Fruit fly (Drosophila melanogaster) whole organism, embryonic: ENCODE data around the gene brv3.
A peak's percentile ranks its signal among the peaks of the same experiment; 100 is the strongest.

Experiments
- Awh ChIP-seq: fragments of 200-800 bp; sonication (Bioruptor generic); IDR thresholded peaks from 2 replicates; pipeline ENCODE4, ENCODE4 v1.3.6; 2022; ENCODE audit warnings: missing biosample characterization, missing genetic modification characterization
- Blimp-1 ChIP-seq: fragments of 200-800 bp; sonication (Bioruptor generic); optimal IDR thresholded peaks from 3 replicates; lab custom pipeline; 2018; ENCODE audit warnings: missing biosample characterization, missing genetic modification characterization, mild to moderate bottlenecking, moderate library complexity, missing genetic modification reagents
- BtbVII ChIP-seq: fragments of 200-800 bp; sonication (Bioruptor generic); optimal IDR thresholded peaks from 3 replicates; lab custom pipeline; 2017; ENCODE audit warnings: missing biosample characterization, mild to moderate bottlenecking, missing genetic modification characterization
- CG1024 ChIP-seq: fragments of 200-800 bp; sonication (Bioruptor generic); IDR thresholded peaks from 2 replicates; pipeline ENCODE4 v1.3.6; 2022; ENCODE audit warnings: missing biosample characterization, missing genetic modification characterization
- CG10321 ChIP-seq: fragments of 200-800 bp; sonication (Bioruptor generic); IDR thresholded peaks from 2 replicates; pipeline ENCODE4 v1.3.6; 2022; ENCODE audit warnings: missing biosample characterization, missing genetic modification characterization
- CG11247 ChIP-seq: fragments of 200-800 bp; sonication (Bioruptor generic); IDR thresholded peaks from 2 replicates; pipeline ENCODE4 v1.3.6; 2022; ENCODE audit warnings: missing biosample characterization, missing genetic modification characterization
- CG11695 ChIP-seq: fragments of 200-800 bp; sonication (Bioruptor generic); IDR thresholded peaks from 3 replicates; pipeline ENCODE4 v1.3.6; 2022; ENCODE audit warnings: missing biosample characterization, missing genetic modification characterization
- CG12219 ChIP-seq: fragments of 200-800 bp; sonication (Bioruptor generic); optimal IDR thresholded peaks from 3 replicates; lab custom pipeline; 2018; ENCODE audit warnings: missing biosample characterization, mild to moderate bottlenecking, missing genetic modification characterization
- CG12942 ChIP-seq: fragments of 200-800 bp; sonication (Bioruptor generic); optimal IDR thresholded peaks from 3 replicates; lab custom pipeline; 2016; ENCODE audit warnings: missing biosample characterization, missing genetic modification characterization
- CG13775 ChIP-seq: fragments of 200-800 bp; sonication (Bioruptor generic); optimal IDR thresholded peaks from 3 replicates; lab custom pipeline; 2017; ENCODE audit warnings: missing biosample characterization, mild to moderate bottlenecking, missing genetic modification characterization
- CG13894 ChIP-seq: fragments of 200-800 bp; sonication (Bioruptor generic); optimal IDR thresholded peaks from 3 replicates; lab custom pipeline; 2018; ENCODE audit warnings: missing biosample characterization, mild to moderate bottlenecking, missing genetic modification characterization, moderate library complexity
- CG14667 ChIP-seq: fragments of 200-800 bp; sonication (Bioruptor generic); IDR thresholded peaks from 2 replicates; pipeline ENCODE4 v1.3.6; 2022; ENCODE audit warnings: missing biosample characterization, missing genetic modification characterization
- CG16813 ChIP-seq: fragments of 200-800 bp; sonication (Bioruptor generic); IDR thresholded peaks from 3 replicates; pipeline ENCODE4 v1.3.6; 2022; ENCODE audit warnings: missing biosample characterization, missing genetic modification characterization; ENCODE audit not compliant: partially characterized antibody
- CG17829 ChIP-seq: fragments of 200-800 bp; optimal IDR thresholded peaks from 2 replicates; lab custom pipeline; 2019; ENCODE audit warnings: missing biosample characterization, mild to moderate bottlenecking, missing genetic modification characterization, moderate library complexity
- CG3065 ChIP-seq: fragments of 200-800 bp; sonication (Bioruptor generic); optimal IDR thresholded peaks from 2 replicates; lab custom pipeline; 2016; ENCODE audit warnings: missing biosample characterization, missing genetic modification characterization
- CG31388 ChIP-seq: fragments of 200-800 bp; sonication (Bioruptor generic); optimal IDR thresholded peaks from 2 replicates; lab custom pipeline; 2016; ENCODE audit warnings: missing biosample characterization, missing genetic modification characterization
- CG3726 ChIP-seq: fragments of 200-800 bp; sonication (Bioruptor generic); IDR thresholded peaks from 3 replicates; pipeline ENCODE4, ENCODE4 v1.3.6; 2022; ENCODE audit warnings: missing biosample characterization, missing genetic modification characterization
- CG3838 ChIP-seq: fragments of 200-800 bp; sonication (Bioruptor generic); optimal IDR thresholded peaks from 3 replicates; lab custom pipeline; 2016; ENCODE audit warnings: missing biosample characterization, missing genetic modification characterization
- CG4282 ChIP-seq: fragments of 200-800 bp; sonication (Bioruptor generic); optimal IDR thresholded peaks from 2 replicates; lab custom pipeline; 2016; ENCODE audit warnings: missing biosample characterization, missing genetic modification characterization
- CG5953 ChIP-seq: fragments of 200-800 bp; sonication (Bioruptor generic); IDR thresholded peaks from 2 replicates; pipeline ENCODE4 v1.3.6; 2022; ENCODE audit warnings: missing biosample characterization, missing genetic modification characterization
- CG6175 ChIP-seq: fragments of 200-800 bp; sonication (Bioruptor generic); IDR thresholded peaks from 3 replicates; pipeline ENCODE4 v1.3.6; 2022; ENCODE audit warnings: missing biosample characterization, missing genetic modification characterization
- CG7745 ChIP-seq: fragments of 200-800 bp; sonication (Bioruptor generic); optimal IDR thresholded peaks from 2 replicates; lab custom pipeline; 2018; ENCODE audit warnings: missing biosample characterization, mild to moderate bottlenecking, missing genetic modification characterization, moderate library complexity
- CG8281 ChIP-seq: fragments of 200-800 bp; sonication (Bioruptor generic); optimal IDR thresholded peaks from 2 replicates; lab custom pipeline; 2018; ENCODE audit warnings: missing biosample characterization, mild to moderate bottlenecking, missing genetic modification characterization, moderate library complexity
- CG8388 ChIP-seq: fragments of 200-800 bp; sonication (Bioruptor generic); optimal IDR thresholded peaks from 2 replicates; lab custom pipeline; 2019; ENCODE audit warnings: missing biosample characterization, mild to moderate bottlenecking, missing genetic modification characterization, moderate library complexity
- CG9932 ChIP-seq: fragments of 200-800 bp; sonication (Bioruptor generic); IDR thresholded peaks from 2 replicates; pipeline ENCODE4 v1.3.6; 2022; ENCODE audit warnings: missing biosample characterization, missing genetic modification characterization
- CrebB ChIP-seq: fragments of 200-800 bp; sonication (Bioruptor generic); optimal IDR thresholded peaks from 3 replicates; lab custom pipeline; 2018; ENCODE audit warnings: missing biosample characterization, mild to moderate bottlenecking, missing genetic modification characterization
- HLH3B ChIP-seq: fragments of 200-800 bp; sonication (Bioruptor generic); IDR thresholded peaks from 2 replicates; pipeline ENCODE4 v1.3.6; 2022; ENCODE audit warnings: missing biosample characterization, missing genetic modification characterization
- Hmx ChIP-seq: fragments of 200-800 bp; sonication (Bioruptor generic); optimal IDR thresholded peaks from 2 replicates; lab custom pipeline; 2016; ENCODE audit warnings: missing biosample characterization, missing genetic modification characterization
- Kr ChIP-seq: fragments of 200-800 bp; sonication (Bioruptor generic); optimal IDR thresholded peaks from 2 replicates; lab custom pipeline; 2017; ENCODE audit warnings: missing biosample characterization, mild to moderate bottlenecking, missing genetic modification characterization
- MESR4 ChIP-seq: fragments of 200-800 bp; sonication (Bioruptor generic); optimal IDR thresholded peaks from 2 replicates; lab custom pipeline; 2018; ENCODE audit warnings: missing biosample characterization, mild to moderate bottlenecking, missing genetic modification characterization, moderate library complexity
- NC2β ChIP-seq: fragments of 200-800 bp; sonication (Bioruptor generic); optimal IDR thresholded peaks from 2 replicates; lab custom pipeline; 2016; ENCODE audit warnings: missing biosample characterization, missing genetic modification characterization
- Optix ChIP-seq: fragments of 200-800 bp; sonication (Bioruptor generic); IDR thresholded peaks from 3 replicates; pipeline ENCODE4 v1.3.6; 2022; ENCODE audit warnings: missing biosample characterization, missing genetic modification characterization
- Sox100B ChIP-seq: fragments of 200-800 bp; sonication (Bioruptor generic); optimal IDR thresholded peaks from 3 replicates; lab custom pipeline; 2018; ENCODE audit warnings: missing biosample characterization, mild to moderate bottlenecking, missing genetic modification characterization
- Spps ChIP-seq: fragments of 200-800 bp; sonication (Bioruptor generic); optimal IDR thresholded peaks from 2 replicates; lab custom pipeline; 2018; ENCODE audit warnings: missing biosample characterization, mild to moderate bottlenecking, missing genetic modification characterization
- Tbp ChIP-seq: fragments of >200 bp; optimal IDR thresholded peaks from 2 replicates; lab custom pipeline; 2018; ENCODE audit warnings: missing biosample characterization, missing genetic modification characterization
- amos ChIP-seq: fragments of 200-800 bp; sonication (Bioruptor generic); IDR thresholded peaks from 2 replicates; pipeline ENCODE4 v1.3.6; 2022; ENCODE audit warnings: missing biosample characterization, missing genetic modification characterization; ENCODE audit not compliant: partially characterized antibody
- bowl ChIP-seq: fragments of 200-800 bp; sonication (Bioruptor generic); IDR thresholded peaks from 2 replicates; pipeline ENCODE4 v1.3.6; 2022; ENCODE audit warnings: missing biosample characterization, missing genetic modification characterization
- br ChIP-seq: fragments of >200 bp; optimal IDR thresholded peaks from 2 replicates; lab custom pipeline; 2017
- dpn ChIP-seq, 2 experiments: fragments of 200-800 bp; sonication (Bioruptor generic); optimal IDR thresholded peaks; 3 replicates each; lab custom pipeline; 2016; ENCODE audit warnings: missing biosample characterization in 2 of 2, missing genetic modification characterization in 2 of 2
- fd64A ChIP-seq: fragments of 200-800 bp; sonication (Bioruptor generic); optimal IDR thresholded peaks from 3 replicates; lab custom pipeline; 2018; ENCODE audit warnings: missing biosample characterization, mild to moderate bottlenecking, missing genetic modification characterization
- jing ChIP-seq: fragments of 200-800 bp; sonication (Bioruptor generic); optimal IDR thresholded peaks from 2 replicates; lab custom pipeline; 2018; ENCODE audit warnings: missing biosample characterization, mild to moderate bottlenecking, missing genetic modification characterization
- nerfin-1 ChIP-seq: fragments of 200-800 bp; sonication (Bioruptor generic); optimal IDR thresholded peaks from 3 replicates; lab custom pipeline; 2019; ENCODE audit warnings: missing biosample characterization, mild to moderate bottlenecking, missing genetic modification characterization, moderate library complexity
- nom ChIP-seq: fragments of 200-800 bp; sonication (Bioruptor generic); optimal IDR thresholded peaks from 2 replicates; lab custom pipeline; 2017; ENCODE audit warnings: missing biosample characterization, missing genetic modification characterization, mild to moderate bottlenecking, moderate library complexity, missing genetic modification reagents
- phol ChIP-seq: fragments of 200-800 bp; sonication (Bioruptor generic); optimal IDR thresholded peaks from 3 replicates; lab custom pipeline; 2018; ENCODE audit warnings: missing biosample characterization, mild to moderate bottlenecking, missing genetic modification characterization, moderate library complexity
- ranshi ChIP-seq: fragments of 200-800 bp; sonication (Bioruptor generic); IDR thresholded peaks from 2 replicates; pipeline ENCODE4 v1.3.6; 2022; ENCODE audit warnings: missing biosample characterization, missing genetic modification characterization
- sens-2 ChIP-seq: fragments of 200-800 bp; sonication (Bioruptor generic); IDR thresholded peaks from 2 replicates; pipeline ENCODE4 v1.3.6; 2022; ENCODE audit warnings: missing biosample characterization, missing genetic modification characterization
- slbo ChIP-seq: fragments of 200-800 bp; sonication (Bioruptor generic); IDR thresholded peaks from 2 replicates; pipeline ENCODE4 v1.3.6; 2022; ENCODE audit warnings: missing biosample characterization, missing genetic modification characterization
- stc ChIP-seq: fragments of 200-800 bp; sonication (Bioruptor generic); IDR thresholded peaks from 2 replicates; pipeline ENCODE4 v1.3.6; 2022; ENCODE audit warnings: missing biosample characterization, missing genetic modification characterization
- stwl ChIP-seq: fragments of 200-800 bp; sonication (Bioruptor generic); optimal IDR thresholded peaks from 3 replicates; lab custom pipeline; 2018; ENCODE audit warnings: missing biosample characterization, mild to moderate bottlenecking, missing genetic modification characterization, moderate library complexity
- tap ChIP-seq: fragments of 200-800 bp; optimal IDR thresholded peaks from 3 replicates; lab custom pipeline; 2019; ENCODE audit warnings: missing biosample characterization, mild to moderate bottlenecking, missing genetic modification characterization, moderate library complexity

The brv3 gene

DNA sequence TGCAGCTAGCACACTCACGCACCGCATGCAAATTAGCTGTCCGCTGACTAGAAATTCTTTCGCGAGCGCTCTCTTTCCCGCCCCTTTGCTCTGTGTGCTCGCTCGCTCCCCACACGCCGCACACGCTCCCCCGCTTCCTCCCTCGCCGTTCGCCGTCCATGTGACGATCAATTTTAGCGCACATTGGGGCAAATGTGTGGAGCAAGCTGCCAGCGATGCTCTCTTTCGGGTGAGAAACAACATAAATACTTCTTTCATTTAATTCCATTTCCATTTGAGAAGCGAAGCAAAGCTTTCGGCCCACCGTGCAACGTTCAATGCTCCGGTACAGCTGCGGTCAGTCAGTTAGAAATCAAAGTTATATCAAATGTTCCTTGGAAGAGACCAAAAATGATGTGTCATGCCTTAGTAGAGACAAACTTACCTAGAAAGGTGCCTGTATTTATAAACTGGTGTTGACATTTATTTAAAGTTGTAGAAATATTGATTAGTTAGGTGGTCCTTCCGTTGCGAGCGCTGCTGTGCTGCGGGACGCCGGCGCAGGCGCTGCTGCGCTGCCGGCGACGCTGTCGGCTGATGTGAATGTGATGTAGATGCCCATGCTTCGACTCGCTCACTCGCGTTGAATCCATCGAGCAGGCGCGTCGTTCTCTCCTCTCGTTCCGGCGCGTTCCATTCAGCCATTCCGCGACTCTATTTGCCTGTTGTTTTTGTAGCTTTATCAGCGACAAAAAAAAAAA, 21.8 kb upstream of the brv3 start (continued):
- TF ChIP-seq Optix (GFP tag; lab: Robert Waterston, UW) = peak; percentile 96
- peak; percentile 94 for TF ChIP-seq CG13894 (tag; lab: Kevin White, UChicago)
- no peak for TF ChIP-seq stwl
- peak; percentile 90 for TF ChIP-seq nerfin-1 (tag; lab: Kevin White, UChicago)
- TF ChIP-seq CG11247 = peak; percentile 92
- peak; percentile 95 for TF ChIP-seq tap (tag; lab: Kevin White, UChicago)
- TF ChIP-seq CG3065 (GFP tag; lab: Kevin White, UChicago) = peak; percentile 73
- peak; percentile 88 for TF ChIP-seq fd64A (GFP tag; lab: Kevin White, UChicago)
- peak; percentile 97 for TF ChIP-seq CG11695 (GFP tag; lab: Robert Waterston, UW)
- peak; percentile 86 for TF ChIP-seq Spps (tag; lab: Kevin White, UChicago)
- peak; percentile 93 for TF ChIP-seq phol (tag; lab: Kevin White, UChicago)
- peak; percentile 86 for TF ChIP-seq Hmx (GFP tag; lab: Kevin White, UChicago)
- peak; percentile 29 for TF ChIP-seq Kr (GFP tag; lab: Kevin White, UChicago)
- TF ChIP-seq CG17829 (tag; lab: Kevin White, UChicago) = peak; percentile 95
- peak; percentile 92 for TF ChIP-seq Blimp-1 (GFP tag; lab: Kevin White, UChicago)
- TF ChIP-seq slbo (GFP tag; lab: Robert Waterston, UW) = peak; percentile 96
- peak; percentile 96 for TF ChIP-seq CG9932 (GFP tag; lab: Robert Waterston, UW)
- TF ChIP-seq BtbVII = peak; percentile 96
- peak; percentile 97 for TF ChIP-seq Awh
- TF ChIP-seq CG12219 = peak; percentile 98
- TF ChIP-seq CG3838 (GFP tag; lab: Kevin White, UChicago) = peak; percentile 85
- peak; percentile 75 for TF ChIP-seq MESR4 (GFP tag; lab: Kevin White, UChicago)
- peak; percentile 96 for TF ChIP-seq NC2β
- peak; percentile 94 for TF ChIP-seq HLH3B (GFP tag; lab: Robert Waterston, UW)
- TF ChIP-seq CG31388 (GFP tag; lab: Kevin White, UChicago) = peak; percentile 75
- peak; percentile 87 for TF ChIP-seq CG3726 (GFP tag; lab: Robert Waterston, UW)
- TF ChIP-seq CG4282 (GFP tag; lab: Kevin White, UChicago) = peak; percentile 93
- peak; percentile 87 for TF ChIP-seq CG6175 (GFP tag; lab: Robert Waterston, UW)
- peak; percentile 29; the same call in 1 of the 3 replicates for TF ChIP-seq CG16813 (GFP tag; lab: Robert Waterston, UW)
- peak; percentile 96 for TF ChIP-seq stc (GFP tag; lab: Robert Waterston, UW)
- TF ChIP-seq jing = peak; percentile 97
- TF ChIP-seq ranshi (GFP tag; lab: Robert Waterston, UW) = peak; percentile 91
- peak; percentile 94 for TF ChIP-seq CG12942 (GFP tag; lab: Kevin White, UChicago)
- TF ChIP-seq CG14667 = peak; percentile 89
- TF ChIP-seq CG8388 (GFP tag; lab: Kevin White, UChicago) = peak; percentile 96
- TF ChIP-seq amos = peak; percentile 34; the same call in 1 of the 2 replicates
- TF ChIP-seq CrebB (tag; lab: Kevin White, UChicago) = peak; percentile 97
- TF ChIP-seq CG5953 = peak; percentile 94
- peak; percentile 95 for TF ChIP-seq CG13775 (GFP tag; lab: Kevin White, UChicago)
- TF ChIP-seq br (lab: Kevin White, UChicago) = no peak
- peak; percentile 97 to 98 for TF ChIP-seq dpn (GFP tag; optimal IDR thresholded peaks at IDR 0.05; lab: Kevin White, UChicago)
- TF ChIP-seq sens-2 (GFP tag; lab: Robert Waterston, UW) = peak; percentile 90
- TF ChIP-seq CG10321 (GFP tag; lab: Robert Waterston, UW) = peak; percentile 75; the same call in 1 of the 2 replicates
- TF ChIP-seq Sox100B (GFP tag; lab: Kevin White, UChicago) = peak; percentile 94
- peak; percentile 84 for TF ChIP-seq CG1024 (GFP tag; lab: Robert Waterston, UW)
- TF ChIP-seq Tbp (GFP tag; lab: Kevin White, UChicago) = no peak
- TF ChIP-seq nom (GFP tag; lab: Kevin White, UChicago) = peak; percentile 94
- peak; percentile 71 for TF ChIP-seq CG7745 (tag; lab: Kevin White, UChicago)
- TF ChIP-seq bowl = peak; percentile 90
- TF ChIP-seq CG8281 (tag; lab: Kevin White, UChicago) = peak; percentile 86
